Fruit fly (Drosophila melanogaster) whole organism, prepupa: Measurements from ENCODE around the gene nAChRbeta2.

Experiments used
- CG10631 ChIP-seq: fragments of 200-800 bp; sonication (Bioruptor generic); optimal IDR thresholded peaks from 2 replicates; lab custom pipeline; 2016; ENCODE audit warnings: missing biosample characterization, missing genetic modification characterization
- CG11902 ChIP-seq: fragments of 200-800 bp; sonication (Bioruptor generic); optimal IDR thresholded peaks from 3 replicates; lab custom pipeline; 2016; ENCODE audit warnings: missing biosample characterization, missing genetic modification characterization
- CG6854 ChIP-seq: fragments of 200-800 bp; sonication (Bioruptor generic); optimal IDR thresholded peaks from 2 replicates; lab custom pipeline; 2017; ENCODE audit warnings: missing biosample characterization, mild to moderate bottlenecking, missing genetic modification characterization
- CG8632 ChIP-seq: fragments of 200-800 bp; sonication (Bioruptor generic); optimal IDR thresholded peaks from 3 replicates; lab custom pipeline; 2016; ENCODE audit warnings: missing biosample characterization, missing genetic modification characterization
- Eip75B ChIP-seq: fragments of 200-800 bp; sonication (Bioruptor generic); optimal IDR thresholded peaks from 3 replicates; lab custom pipeline; 2016; ENCODE audit warnings: missing biosample characterization, missing genetic modification characterization
- Ets96B ChIP-seq: fragments of 200-800 bp; optimal IDR thresholded peaks from 2 replicates; lab custom pipeline; 2019; ENCODE audit warnings: missing biosample characterization, mild to moderate bottlenecking, missing genetic modification characterization, moderate library complexity
- Hr39 ChIP-seq: fragments of 200-800 bp; sonication (Bioruptor generic); optimal IDR thresholded peaks from 2 replicates; lab custom pipeline; 2016; ENCODE audit warnings: missing biosample characterization, missing genetic modification characterization
- Hr4 ChIP-seq: fragments of 200-800 bp; sonication (Bioruptor generic); optimal IDR thresholded peaks from 3 replicates; lab custom pipeline; 2016; ENCODE audit warnings: missing biosample characterization, missing genetic modification characterization
- OdsH ChIP-seq: fragments of 200-800 bp; sonication (Bioruptor generic); optimal IDR thresholded peaks from 3 replicates; lab custom pipeline; 2016; ENCODE audit warnings: missing biosample characterization, missing genetic modification characterization
- Smox ChIP-seq: fragments of 200-800 bp; sonication (Bioruptor generic); optimal IDR thresholded peaks from 3 replicates; lab custom pipeline; 2016; ENCODE audit warnings: missing biosample characterization, missing genetic modification characterization

DNA sequence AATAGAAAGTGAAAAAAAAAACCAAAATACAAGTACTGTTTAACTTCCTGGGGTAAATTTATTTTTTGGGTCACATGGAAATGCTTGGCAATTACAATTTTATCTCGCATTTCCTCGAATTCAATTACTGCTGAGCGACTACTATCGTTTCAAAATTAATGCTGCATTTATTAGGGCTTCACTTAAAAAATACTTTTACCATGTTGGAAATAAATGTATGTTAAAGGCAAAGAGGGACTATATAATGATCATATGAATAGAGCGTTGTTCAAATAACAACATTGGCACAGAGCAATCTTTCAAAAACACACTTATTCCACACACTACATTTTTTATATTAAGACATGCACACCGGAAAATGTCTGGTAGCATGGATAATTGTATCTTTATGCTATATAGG is 45.8 kb downstream of the nAChRbeta2 start, which contains the start of gene CG31128:
- TF ChIP-seq Smox (GFP tag; lab: Kevin White, UChicago) (no peak), OdsH (no peak), CG8632 (no peak), Ets96B (tag; lab: Kevin White, UChicago) (no peak), CG11902 (no peak), CG10631 (GFP tag; lab: Kevin White, UChicago) (no peak), Hr4 (GFP tag; lab: Kevin White, UChicago) (no peak), Hr39 (GFP tag; lab: Kevin White, UChicago) (no peak), CG6854 (GFP tag; lab: Kevin White, UChicago) (no peak), Eip75B (GFP tag; lab: Kevin White, UChicago) (no peak)
